Comparison of ENCODE assay signal across 5 worm cellular contexts in the genomic region with DNA sequence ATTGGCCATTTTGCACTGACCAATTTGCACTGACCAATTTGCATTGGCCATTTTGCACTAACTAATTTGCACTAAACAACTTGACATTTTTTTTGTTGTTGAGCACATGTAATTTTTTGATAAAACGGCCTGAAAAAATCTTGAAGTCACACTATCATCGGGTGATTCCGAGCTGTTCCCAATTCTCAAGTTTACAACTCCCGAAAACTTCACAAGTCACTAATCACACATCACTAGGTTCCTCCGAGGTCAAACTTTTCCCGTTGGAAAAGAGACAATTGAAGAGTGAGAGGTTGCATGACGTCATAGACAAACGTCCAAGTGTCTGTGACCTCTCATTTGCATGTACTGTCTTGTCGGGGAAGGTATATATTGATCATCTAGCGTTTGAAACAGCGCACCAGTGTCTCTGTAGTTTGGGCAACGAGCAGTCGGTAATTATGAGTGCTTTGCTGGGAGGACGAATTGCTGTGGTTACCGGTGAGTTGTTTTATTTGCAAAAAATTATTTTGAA.
TF ChIP-seq lines count a peak whose summit lies in the region.

TSS of gene D1005.10 (minus strand) at position 51 of the 514 bp plus-strand sequence.
TSS of gene dhs-25 (plus strand) at position 398 of the 514 bp plus-strand sequence.

TF ChIP-seq in whole organism, L1 larva, 84 proteins besides CTCF, POLR2A, EP300 and RAD21 (continued from another document and continues in another):
- TF ChIP-seq zip-4 (GFP tag; optimal IDR thresholded peaks at IDR 0.05; lab: Kevin White, UChicago) (peak; percentile 31), xbp-1 (tag; optimal IDR thresholded peaks at IDR 0.05; lab: Kevin White, UChicago) (peak; percentile 77), lin-14 (GFP tag; optimal IDR thresholded peaks at IDR 0.05; lab: Kevin White, UChicago) (peak; percentile 92), nhr-20 (tag; optimal IDR thresholded peaks at IDR 0.05; lab: Kevin White, UChicago) (peak; percentile 96), F16B12.6 (tag; optimal IDR thresholded peaks at IDR 0.05; lab: Kevin White, UChicago) (no peak), irx-1 (tag; optimal IDR thresholded peaks at IDR 0.05; lab: Kevin White, UChicago) (peak; percentile 72), snu-23 (GFP tag; optimal IDR thresholded peaks at IDR 0.05; lab: Kevin White, UChicago) (peak; percentile 92), lin-15B (tag; optimal IDR thresholded peaks at IDR 0.05; lab: Kevin White, UChicago) (no peak), nhr-90 (tag; optimal IDR thresholded peaks at IDR 0.05; lab: Kevin White, UChicago; ENCODE audit: poor library complexity) (peak; percentile 87), nhr-11 (tag; optimal IDR thresholded peaks at IDR 0.05; lab: Kevin White, UChicago) (peak; percentile 44), C16A3.4 (tag; optimal IDR thresholded peaks at IDR 0.05; lab: Kevin White, UChicago) (peak; percentile 67), hlh-17 (GFP tag; optimal IDR thresholded peaks at IDR 0.05; lab: Kevin White, UChicago; ENCODE audit: borderline replicate concordance) (no peak), unc-86 (tag; optimal IDR thresholded peaks at IDR 0.05; lab: Kevin White, UChicago) (no peak), fkh-4 (tag; optimal IDR thresholded peaks at IDR 0.05; lab: Kevin White, UChicago; ENCODE audit: borderline replicate concordance) (no peak), ceh-90 (tag; optimal IDR thresholded peaks at IDR 0.05; lab: Kevin White, UChicago) (no peak), fkh-10 (GFP tag; optimal IDR thresholded peaks at IDR 0.05; lab: Kevin White, UChicago) (no peak), ceh-82 (tag; optimal IDR thresholded peaks at IDR 0.05; lab: Kevin White, UChicago) (peak; percentile 37 to 66 (median 50)), snpc-4 (tag; optimal IDR thresholded peaks at IDR 0.05; lab: Kevin White, UChicago) (peak; percentile 56), ces-1 (GFP tag; optimal IDR thresholded peaks at IDR 0.05; lab: Kevin White, UChicago) (no peak), unc-30 (tag; optimal IDR thresholded peaks at IDR 0.05; lab: Kevin White, UChicago) (no peak), skn-1 (tag; optimal IDR thresholded peaks at IDR 0.05; lab: Kevin White, UChicago) (peak; percentile 80), lin-39 (tag; optimal IDR thresholded peaks at IDR 0.05; lab: Kevin White, UChicago) (peak; percentile 33), nhr-47 (tag; optimal IDR thresholded peaks at IDR 0.05; lab: Kevin White, UChicago) (peak; percentile 74), nhr-77 (tag; optimal IDR thresholded peaks at IDR 0.05; lab: Kevin White, UChicago) (peak; percentile 89)

TF ChIP-seq in whole organism, L2 larva, 48 proteins besides CTCF, POLR2A, EP300 and RAD21 (continued from another document):
- peak; percentile 94 for TF ChIP-seq nhr-129 (tag; optimal IDR thresholded peaks at IDR 0.05; lab: Kevin White, UChicago)
- peak; percentile 67 for TF ChIP-seq fos-1 (tag; optimal IDR thresholded peaks at IDR 0.05; lab: Kevin White, UChicago)
- TF ChIP-seq mdl-1 (tag; optimal IDR thresholded peaks at IDR 0.05; lab: Kevin White, UChicago) = peak in 1 of 2 experiments; percentile 24
- TF ChIP-seq nhr-6 (tag; optimal IDR thresholded peaks at IDR 0.05; lab: Kevin White, UChicago) = peak; percentile 80
- TF ChIP-seq R02D3.7 (tag; optimal IDR thresholded peaks at IDR 0.05; lab: Kevin White, UChicago) = no peak
- no peak for TF ChIP-seq ceh-16 (tag; optimal IDR thresholded peaks at IDR 0.05; lab: Kevin White, UChicago)
- peak; percentile 20 to 79 for TF ChIP-seq lsy-2 (tag; optimal IDR thresholded peaks at IDR 0.05; lab: Kevin White, UChicago)
- TF ChIP-seq gmeb-1 (tag; optimal IDR thresholded peaks at IDR 0.05; lab: Kevin White, UChicago) = peak; percentile 75
- peak; percentile 62 for TF ChIP-seq blmp-1 (tag; optimal IDR thresholded peaks at IDR 0.05; lab: Kevin White, UChicago; ENCODE audit: insufficient read depth)
- TF ChIP-seq nhr-23 (tag; optimal IDR thresholded peaks at IDR 0.05; lab: Kevin White, UChicago) = no peak
- no peak for TF ChIP-seq mbf-1 (tag; optimal IDR thresholded peaks at IDR 0.05; lab: Kevin White, UChicago)
- peak; percentile 54 for TF ChIP-seq lin-13 (GFP tag; optimal IDR thresholded peaks at IDR 0.05; lab: Kevin White, UChicago)
- peak; percentile 71 for TF ChIP-seq ama-1 (optimal IDR thresholded peaks at IDR 0.05; lab: Kevin White, UChicago)
- TF ChIP-seq nhr-10 (tag; optimal IDR thresholded peaks at IDR 0.05; lab: Kevin White, UChicago) = peak; percentile 84
- peak; percentile 94 for TF ChIP-seq F13H6.1 (tag; optimal IDR thresholded peaks at IDR 0.05; lab: Kevin White, UChicago)
- peak; percentile 77 for TF ChIP-seq nhr-21 (tag; optimal IDR thresholded peaks at IDR 0.05; lab: Kevin White, UChicago)
- TF ChIP-seq C34F6.9 (tag; optimal IDR thresholded peaks at IDR 0.05; lab: Kevin White, UChicago) = peak; percentile 72
- TF ChIP-seq nhr-25 (tag; optimal IDR thresholded peaks at IDR 0.05; lab: Kevin White, UChicago) = peak; percentile 81
- peak; percentile 98 for TF ChIP-seq sma-9 (GFP tag; optimal IDR thresholded peaks at IDR 0.05; lab: Kevin White, UChicago)
- no peak for TF ChIP-seq sma-9 (tag; optimal IDR thresholded peaks at IDR 0.05; lab: Kevin White, UChicago)
- TF ChIP-seq sma-3 (GFP tag; optimal IDR thresholded peaks at IDR 0.05; lab: Kevin White, UChicago) = peak; percentile 87
- no peak for TF ChIP-seq nhr-237 (tag; optimal IDR thresholded peaks at IDR 0.05; lab: Kevin White, UChicago)

TF ChIP-seq in whole organism, L3 larva, 47 proteins besides CTCF, POLR2A, EP300 and RAD21 (continued from another document):
- TF ChIP-seq ceh-9 (tag; optimal IDR thresholded peaks at IDR 0.05; lab: Kevin White, UChicago) (no peak), pqm-1 (tag; optimal IDR thresholded peaks at IDR 0.05; lab: Kevin White, UChicago) (peak; percentile 84), fos-1 (tag; optimal IDR thresholded peaks at IDR 0.05; lab: Kevin White, UChicago) (peak; percentile 1), nhr-43 (tag; optimal IDR thresholded peaks at IDR 0.05; lab: Kevin White, UChicago; ENCODE audit: poor library complexity, severe bottlenecking) (peak; percentile 84), pha-4 (tag; optimal IDR thresholded peaks at IDR 0.05; lab: Kevin White, UChicago) (peak; percentile 88), lin-39 (tag; optimal IDR thresholded peaks at IDR 0.05; lab: Kevin White, UChicago) (peak; percentile 46), nhr-23 (tag; optimal IDR thresholded peaks at IDR 0.05; lab: Kevin White, UChicago) (peak; percentile 84), ztf-4 (tag; optimal IDR thresholded peaks at IDR 0.05; lab: Kevin White, UChicago) (peak; percentile 4)

TF ChIP-seq in whole organism, L4 larva, 104 proteins besides CTCF, POLR2A, EP300 and RAD21 (continued from another document and continues in another):
- TF ChIP-seq unc-62 (GFP tag; optimal IDR thresholded peaks at IDR 0.05 in 1 of 2; lab: Kevin White, UChicago) = peak in 1 of 2 experiments; percentile 11
- TF ChIP-seq unc-62 (tag; optimal IDR thresholded peaks at IDR 0.05; lab: Kevin White, UChicago) = no peak
- TF ChIP-seq aha-1 (tag; lab: Kevin White, UChicago) = no peak
- TF ChIP-seq nhr-77 (tag; optimal IDR thresholded peaks at IDR 0.05; lab: Kevin White, UChicago) = peak; percentile 43
- no peak for TF ChIP-seq zag-1 (tag; optimal IDR thresholded peaks at IDR 0.05; lab: Kevin White, UChicago)
- peak in 1 of 2 experiments; percentile 46 for TF ChIP-seq hif-1 (tag; optimal IDR thresholded peaks at IDR 0.05; lab: Kevin White, UChicago)
- no peak for TF ChIP-seq R02D3.7 (tag; optimal IDR thresholded peaks at IDR 0.05; lab: Kevin White, UChicago)
- no peak for TF ChIP-seq attf-4 (tag; optimal IDR thresholded peaks at IDR 0.05; lab: Kevin White, UChicago)
- no peak for TF ChIP-seq snpc-1.2 (GFP tag; IDR thresholded peaks at IDR 0.05; lab: Robert Waterston, UW)
- TF ChIP-seq pqm-1 (tag; optimal IDR thresholded peaks at IDR 0.05; lab: Kevin White, UChicago) = peak; percentile 0
- TF ChIP-seq lim-7 (GFP tag; IDR thresholded peaks at IDR 0.05; lab: Robert Waterston, UW) = no peak
- TF ChIP-seq F49E8.2 (tag; optimal IDR thresholded peaks at IDR 0.05; lab: Kevin White, UChicago; ENCODE audit: borderline replicate concordance) = no peak
- TF ChIP-seq nhr-237 (tag; optimal IDR thresholded peaks at IDR 0.05; lab: Kevin White, UChicago) = no peak
- no peak for TF ChIP-seq set-16 (GFP tag; IDR thresholded peaks at IDR 0.05; lab: Robert Waterston, UW)
- TF ChIP-seq daf-12 (tag; optimal IDR thresholded peaks at IDR 0.05; lab: Kevin White, UChicago) = no peak
- TF ChIP-seq cey-2 (tag; optimal IDR thresholded peaks at IDR 0.05; lab: Kevin White, UChicago; ENCODE audit: borderline replicate concordance, insufficient read depth) = no peak
- no peak for TF ChIP-seq spr-1 (tag; optimal IDR thresholded peaks at IDR 0.05; lab: Kevin White, UChicago)
- no peak for TF ChIP-seq F10B5.3 (tag; optimal IDR thresholded peaks at IDR 0.05; lab: Kevin White, UChicago)
- no peak for TF ChIP-seq ZK546.5 (tag; optimal IDR thresholded peaks at IDR 0.05; lab: Kevin White, UChicago)
- no peak for TF ChIP-seq ztf-7 (tag; optimal IDR thresholded peaks at IDR 0.05; lab: Kevin White, UChicago)
- TF ChIP-seq lir-3 (tag; optimal IDR thresholded peaks at IDR 0.05; lab: Kevin White, UChicago) = no peak
- TF ChIP-seq lin-13 (GFP tag; optimal IDR thresholded peaks at IDR 0.05; lab: Kevin White, UChicago) = no peak
- peak in 1 of 2 experiments; percentile 68 for TF ChIP-seq lsy-2 (tag; optimal IDR thresholded peaks at IDR 0.05; lab: Kevin White, UChicago)
- peak; percentile 34; the same call in 1 of the 2 replicates for TF ChIP-seq lin-1 (GFP tag; IDR thresholded peaks at IDR 0.05; lab: Robert Waterston, UW)
- TF ChIP-seq D1046.2 (GFP tag; IDR thresholded peaks at IDR 0.05; lab: Robert Waterston, UW) = no peak
- no peak for TF ChIP-seq ztf-11 (tag; optimal IDR thresholded peaks at IDR 0.05; lab: Kevin White, UChicago)
- TF ChIP-seq ctbp-1 (GFP tag; IDR thresholded peaks at IDR 0.05; lab: Robert Waterston, UW) = no peak
- peak; percentile 52 for TF ChIP-seq mxl-3 (GFP tag; optimal IDR thresholded peaks at IDR 0.05; lab: Kevin White, UChicago)
- no peak for TF ChIP-seq F26F4.8 (GFP tag; conservative IDR thresholded peaks at IDR 0.05; lab: Robert Waterston, UW)
- peak; percentile 93 for TF ChIP-seq nhr-10 (tag; optimal IDR thresholded peaks at IDR 0.05; lab: Kevin White, UChicago)
- TF ChIP-seq pha-4 (GFP tag; IDR thresholded peaks at IDR 0.05; lab: Robert Waterston, UW) = peak; percentile 61; the same call in 1 of the 2 replicates
- TF ChIP-seq pha-4 (tag; optimal IDR thresholded peaks at IDR 0.05; lab: Kevin White, UChicago) = peak; percentile 82
- TF ChIP-seq daf-16 (GFP tag; optimal IDR thresholded peaks at IDR 0.05; lab: Kevin White, UChicago) = peak; percentile 38 to 60
- peak; percentile 92 for TF ChIP-seq daf-16 (tag; optimal IDR thresholded peaks at IDR 0.05; lab: Kevin White, UChicago)
- TF ChIP-seq egl-43 (GFP tag; IDR thresholded peaks at IDR 0.05; lab: Robert Waterston, UW) = no peak
- peak; percentile 12; the same call in 1 of the 2 replicates for TF ChIP-seq T26A8.4 (GFP tag; IDR thresholded peaks at IDR 0.05; lab: Robert Waterston, UW)
- no peak for TF ChIP-seq aly-2 (tag; optimal IDR thresholded peaks at IDR 0.05; lab: Kevin White, UChicago)
- no peak for TF ChIP-seq vab-7 (GFP tag; IDR thresholded peaks at IDR 0.05; lab: Robert Waterston, UW)
- no peak for TF ChIP-seq madf-9 (GFP tag; conservative IDR thresholded peaks at IDR 0.05; lab: Robert Waterston, UW)

TF ChIP-seq in whole organism, young adult, 124 proteins besides CTCF, POLR2A, EP300 and RAD21 (continued from another document):
- peak; percentile 63 for TF ChIP-seq gei-17 (GFP tag; optimal IDR thresholded peaks at IDR 0.05; lab: Kevin White, UChicago)
- no peak for TF ChIP-seq pbrm-1 (GFP tag; IDR thresholded peaks at IDR 0.05; lab: Robert Waterston, UW)
- TF ChIP-seq F55B11.4 (tag; optimal IDR thresholded peaks at IDR 0.05; lab: Kevin White, UChicago; ENCODE audit: borderline replicate concordance, insufficient read depth) = no peak
- peak; percentile 58; the same call in 1 of the 2 replicates for TF ChIP-seq B0336.3 (GFP tag; IDR thresholded peaks at IDR 0.05; lab: Robert Waterston, UW)
- TF ChIP-seq tlf-1 (GFP tag; optimal IDR thresholded peaks at IDR 0.05; lab: Kevin White, UChicago) = peak; percentile 55
- TF ChIP-seq chd-7 (tag; optimal IDR thresholded peaks at IDR 0.05; lab: Kevin White, UChicago) = peak; percentile 47
- no peak for TF ChIP-seq cebp-1 (GFP tag; IDR thresholded peaks at IDR 0.05; lab: Robert Waterston, UW)
- peak; percentile 64 for TF ChIP-seq cebp-1 (tag; optimal IDR thresholded peaks at IDR 0.05; lab: Kevin White, UChicago)
- no peak for TF ChIP-seq lsl-1 (GFP tag; optimal IDR thresholded peaks at IDR 0.05; lab: Kevin White, UChicago)
- TF ChIP-seq ceh-40 (GFP tag; IDR thresholded peaks at IDR 0.05; lab: Robert Waterston, UW) = no peak
- peak; percentile 52 for TF ChIP-seq somi-1 (GFP tag; optimal IDR thresholded peaks at IDR 0.05; lab: Kevin White, UChicago)
- no peak for TF ChIP-seq snpc-4 (GFP tag; optimal IDR thresholded peaks at IDR 0.05; lab: Kevin White, UChicago)
- peak in 2 of 4 experiments; percentile 16 to 40 for TF ChIP-seq snpc-4 (tag; optimal IDR thresholded peaks at IDR 0.05; lab: Kevin White, UChicago)
- TF ChIP-seq ama-1 (optimal IDR thresholded peaks at IDR 0.05; lab: Kevin White, UChicago) = peak; percentile 32
- TF ChIP-seq ama-1 (GFP tag; optimal IDR thresholded peaks at IDR 0.05; lab: Kevin White, UChicago) = no peak
- peak; percentile 12; the same call in 1 of the 2 replicates for TF ChIP-seq ceh-100 (GFP tag; IDR thresholded peaks at IDR 0.05; lab: Robert Waterston, UW)
- TF ChIP-seq Y56A3A.18 (GFP tag; IDR thresholded peaks at IDR 0.05; lab: Robert Waterston, UW) = peak; percentile 18; the same call in 1 of the 2 replicates
- TF ChIP-seq ztf-22 (GFP tag; optimal IDR thresholded peaks at IDR 0.05; lab: Kevin White, UChicago) = peak; percentile 34
- no peak for TF ChIP-seq K11D2.4 (GFP tag; IDR thresholded peaks at IDR 0.05; lab: Robert Waterston, UW)
- peak in 1 of 3 experiments; percentile 17 for TF ChIP-seq lin-35 (GFP tag; optimal IDR thresholded peaks at IDR 0.05; lab: Kevin White, UChicago)
- peak; percentile 65 for TF ChIP-seq nhr-80 (tag; optimal IDR thresholded peaks at IDR 0.05; lab: Kevin White, UChicago)
- TF ChIP-seq F22D6.2 (tag; optimal IDR thresholded peaks at IDR 0.05; lab: Kevin White, UChicago) = peak; percentile 17
- TF ChIP-seq unc-130 (GFP tag; optimal IDR thresholded peaks at IDR 0.05; lab: Kevin White, UChicago) = no peak
- no peak for TF ChIP-seq egl-44 (GFP tag; IDR thresholded peaks at IDR 0.05; lab: Robert Waterston, UW)
- no peak for TF ChIP-seq aptf-2 (GFP tag; conservative IDR thresholded peaks at IDR 0.05; lab: Robert Waterston, UW)
- peak; percentile 45 for TF ChIP-seq tbp1 (GFP tag; optimal IDR thresholded peaks at IDR 0.05; lab: Kevin White, UChicago)
- TF ChIP-seq ztf-6 (GFP tag; IDR thresholded peaks at IDR 0.05; lab: Robert Waterston, UW) = 0 out of 2 replicates have a peak, but pooled peaks have one; percentile 38
